Worm (Caenorhabditis elegans): ENCODE data around the gene C25E10.5.

DNA sequence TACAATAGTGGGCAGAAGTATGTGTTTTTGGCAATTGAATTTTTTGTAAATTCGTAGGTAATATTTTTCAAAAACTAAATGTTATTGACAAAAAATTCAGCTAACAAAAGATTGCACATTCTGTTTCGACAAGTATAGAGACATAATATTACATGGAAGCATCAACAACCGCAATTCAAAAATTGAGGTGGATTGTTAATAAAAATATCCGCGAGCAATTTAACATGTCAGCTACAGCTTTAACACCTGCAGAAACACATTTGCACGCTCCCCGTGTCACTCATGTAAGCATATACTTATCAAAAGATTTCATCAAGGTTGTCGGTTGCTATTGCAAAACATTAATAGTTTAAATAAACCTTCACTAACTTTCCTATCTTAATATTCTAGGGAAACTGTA lies 5.3 kb downstream of the C25E10.5 start, which contains the start of gene srsx-34:
- TF ChIP-seq cog-1 (tag; optimal IDR thresholded peaks at IDR 0.05), result no peak
- TF ChIP-seq flt-1 (GFP tag; IDR thresholded peaks at IDR 0.05), result no peak
- TF ChIP-seq T22C8.4 (GFP tag; IDR thresholded peaks at IDR 0.05), result no peak
- TF ChIP-seq med-1 (GFP tag; optimal IDR thresholded peaks at IDR 0.05; ENCODE audit: insufficient read depth), result no peak
- no peak for TF ChIP-seq ztf-29 (GFP tag; IDR thresholded peaks at IDR 0.05)
- TF ChIP-seq ref-1 (GFP tag; conservative IDR thresholded peaks at IDR 0.05), result no peak
- no peak for TF ChIP-seq tab-1 (GFP tag; IDR thresholded peaks at IDR 0.05)
